Worm (Caenorhabditis elegans): ENCODE data around the gene wht-4.
"Not testable (repeated sequence)": the region's sequence is repeated elsewhere in the genome, so short reads cannot be mapped to it uniquely, and the experiment has no call there.

DNA sequence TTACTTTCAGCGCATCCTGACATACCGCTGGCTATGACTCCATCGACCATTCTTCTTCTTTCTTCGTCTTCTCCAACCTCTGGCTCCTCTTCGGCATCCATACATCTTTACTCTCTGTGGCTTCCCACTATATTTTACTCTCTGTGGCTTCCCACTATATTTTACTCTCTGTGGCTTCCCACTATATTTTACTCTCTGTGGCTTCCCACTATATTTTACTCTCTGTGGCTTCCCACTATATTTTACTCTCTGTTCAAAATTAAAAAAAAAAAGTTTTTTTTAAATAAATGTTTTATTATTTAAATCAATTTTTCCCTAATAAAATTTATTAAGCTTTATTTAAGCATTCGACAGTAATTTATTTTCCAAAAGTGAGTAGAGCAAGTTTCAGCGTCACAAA lies 11.8 kb downstream of the wht-4 start, which contains the start of gene F39E9.14:
- TF ChIP-seq flt-1 (GFP tag; IDR thresholded peaks at IDR 0.05); ztf-29 (GFP tag; IDR thresholded peaks at IDR 0.05); klf-2 (GFP tag; conservative IDR thresholded peaks at IDR 0.05); ref-1 (GFP tag; conservative IDR thresholded peaks at IDR 0.05); med-1 (GFP tag; optimal IDR thresholded peaks at IDR 0.05; ENCODE audit: insufficient read depth); tab-1 (GFP tag; IDR thresholded peaks at IDR 0.05); ztf-23 (GFP tag; IDR thresholded peaks at IDR 0.05); cog-1 (tag; optimal IDR thresholded peaks at IDR 0.05): not testable (repeated sequence)
